Fruit fly (Drosophila melanogaster) whole organism, embryonic: ENCODE results near the gene alpha-Spec.

Experiments
- Abd-B ChIP-seq: fragments of 200-800 bp; sonication (Bioruptor generic); optimal IDR thresholded peaks from 2 replicates; lab custom pipeline; 2018; ENCODE audit warnings: missing biosample characterization, mild to moderate bottlenecking, missing genetic modification characterization, moderate library complexity
- BEAF-32 ChIP-seq: fragments of 200-800 bp; sonication (Bioruptor generic); optimal IDR thresholded peaks from 3 replicates; lab custom pipeline; 2017; ENCODE audit warnings: missing biosample characterization, missing genetic modification characterization, mild to moderate bottlenecking, moderate library complexity, missing genetic modification reagents
- CG11560 ChIP-seq: fragments of 200-800 bp; sonication (Bioruptor generic); IDR thresholded peaks from 3 replicates; pipeline ENCODE4 v1.3.6; 2022; ENCODE audit warnings: missing biosample characterization, missing genetic modification characterization
- CG12104 ChIP-seq: fragments of 200-800 bp; sonication (Bioruptor generic); optimal IDR thresholded peaks from 3 replicates; lab custom pipeline; 2016; ENCODE audit warnings: missing biosample characterization, missing genetic modification characterization
- CG14710 ChIP-seq: fragments of 200-800 bp; sonication (Bioruptor generic); optimal IDR thresholded peaks from 3 replicates; lab custom pipeline; 2019; ENCODE audit warnings: missing biosample characterization, mild to moderate bottlenecking, missing genetic modification characterization, moderate library complexity
- CG14860 ChIP-seq: fragments of 200-800 bp; sonication (Bioruptor generic); IDR thresholded peaks from 3 replicates; pipeline ENCODE4 v1.3.6; 2022; ENCODE audit warnings: missing biosample characterization, missing genetic modification characterization; ENCODE audit not compliant: partially characterized antibody
- CG15696 ChIP-seq: fragments of 200-800 bp; sonication (Bioruptor generic); optimal IDR thresholded peaks from 2 replicates; lab custom pipeline; 2019; ENCODE audit warnings: missing biosample characterization, mild to moderate bottlenecking, missing genetic modification characterization, moderate library complexity
- CG17612 ChIP-seq: fragments of 200-800 bp; sonication (Bioruptor generic); IDR thresholded peaks from 2 replicates; pipeline ENCODE4 v1.3.6; 2022; ENCODE audit warnings: missing biosample characterization, missing genetic modification characterization
- CG17829 ChIP-seq: fragments of 200-800 bp; optimal IDR thresholded peaks from 2 replicates; lab custom pipeline; 2019; ENCODE audit warnings: missing biosample characterization, mild to moderate bottlenecking, missing genetic modification characterization, moderate library complexity
- CG17912 ChIP-seq: fragments of 200-800 bp; sonication (Bioruptor generic); optimal IDR thresholded peaks from 2 replicates; lab custom pipeline; 2018; ENCODE audit warnings: missing biosample characterization, mild to moderate bottlenecking, missing genetic modification characterization
- CG18262 ChIP-seq: fragments of 200-800 bp; optimal IDR thresholded peaks from 3 replicates; lab custom pipeline; 2019; ENCODE audit warnings: missing biosample characterization, mild to moderate bottlenecking, missing genetic modification characterization, moderate library complexity
- CG18764 ChIP-seq: fragments of 200-800 bp; sonication (Bioruptor generic); optimal IDR thresholded peaks from 3 replicates; lab custom pipeline; 2016; ENCODE audit warnings: missing biosample characterization, missing genetic modification characterization
- CG30020 ChIP-seq: fragments of 200-800 bp; optimal IDR thresholded peaks from 2 replicates; lab custom pipeline; 2019; ENCODE audit warnings: missing biosample characterization, mild to moderate bottlenecking, missing genetic modification characterization, moderate library complexity
- CG30403 ChIP-seq: fragments of 200-800 bp; sonication (Bioruptor generic); optimal IDR thresholded peaks from 3 replicates; lab custom pipeline; 2016; ENCODE audit warnings: missing biosample characterization, missing genetic modification characterization
- CG34376 ChIP-seq: fragments of 200-800 bp; sonication (Bioruptor generic); optimal IDR thresholded peaks from 2 replicates; lab custom pipeline; 2018; ENCODE audit warnings: missing biosample characterization, mild to moderate bottlenecking, missing genetic modification characterization
- CG3995 ChIP-seq: fragments of 200-800 bp; sonication (Bioruptor generic); optimal IDR thresholded peaks from 3 replicates; lab custom pipeline; 2016; ENCODE audit warnings: missing biosample characterization, missing genetic modification characterization
- CG6791 ChIP-seq: fragments of 200-800 bp; sonication (Bioruptor generic); IDR thresholded peaks from 3 replicates; pipeline ENCODE4 v1.3.6; 2022; ENCODE audit warnings: missing biosample characterization, missing genetic modification characterization; ENCODE audit not compliant: partially characterized antibody
- CG6813 ChIP-seq: fragments of 200-800 bp; sonication (Bioruptor generic); optimal IDR thresholded peaks from 2 replicates; lab custom pipeline; 2017; ENCODE audit warnings: missing biosample characterization, missing genetic modification characterization, mild to moderate bottlenecking, moderate library complexity, missing genetic modification reagents
- CG8281 ChIP-seq: fragments of 200-800 bp; sonication (Bioruptor generic); optimal IDR thresholded peaks from 2 replicates; lab custom pipeline; 2018; ENCODE audit warnings: missing biosample characterization, mild to moderate bottlenecking, missing genetic modification characterization, moderate library complexity
- CG9437 ChIP-seq: fragments of 200-800 bp; sonication (Bioruptor generic); optimal IDR thresholded peaks from 2 replicates; lab custom pipeline; 2018; ENCODE audit warnings: missing biosample characterization, mild to moderate bottlenecking, missing genetic modification characterization
- Dp ChIP-seq: fragments of 200-800 bp; sonication (Bioruptor generic); optimal IDR thresholded peaks from 2 replicates; lab custom pipeline; 2018; ENCODE audit warnings: missing biosample characterization, mild to moderate bottlenecking, missing genetic modification characterization, moderate library complexity
- Elba2 ChIP-seq: fragments of 200-800 bp; sonication (Bioruptor generic); optimal IDR thresholded peaks from 3 replicates; lab custom pipeline; 2016; ENCODE audit warnings: missing biosample characterization, missing genetic modification characterization
- Ets65A ChIP-seq: fragments of 200-800 bp; sonication (Bioruptor generic); peaks from one replicate; lab custom pipeline; 2016; ENCODE audit warnings: missing biosample characterization, missing genetic modification characterization
- Fer1 ChIP-seq: fragments of 200-800 bp; sonication (Bioruptor generic); optimal IDR thresholded peaks from 2 replicates; lab custom pipeline; 2017; ENCODE audit warnings: missing biosample characterization, mild to moderate bottlenecking, missing genetic modification characterization
- Hsf ChIP-seq: fragments of 200-800 bp; sonication (Bioruptor generic); optimal IDR thresholded peaks from 3 replicates; lab custom pipeline; 2016; ENCODE audit warnings: missing biosample characterization, missing genetic modification characterization
- Lhr ChIP-seq: fragments of 200-800 bp; sonication (Bioruptor generic); optimal IDR thresholded peaks from 3 replicates; lab custom pipeline; 2017; ENCODE audit warnings: mild to moderate bottlenecking, missing biosample characterization, missing genetic modification reagents, missing genetic modification characterization
- MBD-R2 ChIP-seq: fragments of 200-800 bp; sonication (Bioruptor generic); IDR thresholded peaks from 2 replicates; pipeline ENCODE4 v1.3.6; 2022; ENCODE audit warnings: missing biosample characterization, missing genetic modification characterization
- Max ChIP-seq: fragments of 200-800 bp; sonication (Bioruptor generic); optimal IDR thresholded peaks from 2 replicates; lab custom pipeline; 2016; ENCODE audit warnings: missing biosample characterization, mild to moderate bottlenecking, missing genetic modification characterization
- NfI ChIP-seq: fragments of 200-800 bp; sonication (Bioruptor generic); optimal IDR thresholded peaks from 3 replicates; lab custom pipeline; 2018; ENCODE audit warnings: missing biosample characterization, mild to moderate bottlenecking, missing genetic modification characterization, moderate library complexity
- Side ChIP-seq: fragments of 200-800 bp; sonication (Bioruptor generic); optimal IDR thresholded peaks from 2 replicates; lab custom pipeline; 2016; ENCODE audit warnings: missing biosample characterization, missing genetic modification characterization
- abd-A ChIP-seq: fragments of 200-800 bp; sonication (Bioruptor generic); optimal IDR thresholded peaks from 3 replicates; lab custom pipeline; 2019; ENCODE audit warnings: missing biosample characterization, mild to moderate bottlenecking, missing genetic modification characterization, moderate library complexity
- amos ChIP-seq: fragments of 200-800 bp; sonication (Bioruptor generic); IDR thresholded peaks from 2 replicates; pipeline ENCODE4 v1.3.6; 2022; ENCODE audit warnings: missing biosample characterization, missing genetic modification characterization; ENCODE audit not compliant: partially characterized antibody
- chinmo ChIP-seq: fragments of 200-800 bp; sonication (Bioruptor generic); IDR thresholded peaks from 4 replicates; pipeline ENCODE4 v1.3.6; 2022; ENCODE audit warnings: missing biosample characterization, missing genetic modification characterization; ENCODE audit not compliant: partially characterized antibody
- corto ChIP-seq: fragments of 200-800 bp; sonication (Bioruptor generic); optimal IDR thresholded peaks from 2 replicates; lab custom pipeline; 2016; ENCODE audit warnings: missing biosample characterization, mild to moderate bottlenecking, missing genetic modification characterization, moderate library complexity
- dmrt11E ChIP-seq: fragments of 200-800 bp; sonication (Bioruptor generic); optimal IDR thresholded peaks from 3 replicates; lab custom pipeline; 2018; ENCODE audit warnings: missing biosample characterization, mild to moderate bottlenecking, missing genetic modification characterization, moderate library complexity
- exex ChIP-seq: fragments of 200-800 bp; sonication (Bioruptor generic); optimal IDR thresholded peaks from 4 replicates; lab custom pipeline; 2018; ENCODE audit warnings: missing biosample characterization, mild to moderate bottlenecking, missing genetic modification characterization, moderate library complexity
- grau ChIP-seq: fragments of 200-800 bp; optimal IDR thresholded peaks from 3 replicates; lab custom pipeline; 2019; ENCODE audit warnings: missing biosample characterization, mild to moderate bottlenecking, missing genetic modification characterization, moderate library complexity
- lbe ChIP-seq: fragments of 200-800 bp; sonication (Bioruptor generic); optimal IDR thresholded peaks from 2 replicates; lab custom pipeline; 2016; ENCODE audit warnings: missing biosample characterization, mild to moderate bottlenecking, missing genetic modification characterization
- lola ChIP-seq, 3 experiments: fragments of >200 bp in 2 of 3; fragments of 200-800 bp in 1 of 3; sonication (Bioruptor generic) in 1 of 3; optimal IDR thresholded peaks; 2 replicates each; lab custom pipeline; 2017 to 2019; ENCODE audit warnings: missing biosample characterization in 3 of 3, missing genetic modification characterization in 3 of 3, mild to moderate bottlenecking in 1 of 3, moderate library complexity in 1 of 3
- mld ChIP-seq: fragments of 200-800 bp; sonication (Bioruptor generic); IDR thresholded peaks from 3 replicates; pipeline ENCODE4 v1.3.6; 2022; ENCODE audit warnings: missing biosample characterization, missing genetic modification characterization; ENCODE audit not compliant: partially characterized antibody
- nerfin-1 ChIP-seq: fragments of 200-800 bp; sonication (Bioruptor generic); optimal IDR thresholded peaks from 3 replicates; lab custom pipeline; 2019; ENCODE audit warnings: missing biosample characterization, mild to moderate bottlenecking, missing genetic modification characterization, moderate library complexity
- nmo ChIP-seq: fragments of 200-800 bp; sonication (Bioruptor generic); optimal IDR thresholded peaks from 2 replicates; lab custom pipeline; 2018; ENCODE audit warnings: missing biosample characterization, mild to moderate bottlenecking, missing genetic modification characterization, moderate library complexity
- pho ChIP-seq: fragments of 200-800 bp; sonication (Bioruptor generic); optimal IDR thresholded peaks from 2 replicates; lab custom pipeline; 2016; ENCODE audit warnings: missing biosample characterization, missing genetic modification characterization
- phol ChIP-seq: fragments of 200-800 bp; sonication (Bioruptor generic); optimal IDR thresholded peaks from 3 replicates; lab custom pipeline; 2018; ENCODE audit warnings: missing biosample characterization, mild to moderate bottlenecking, missing genetic modification characterization, moderate library complexity
- pzg ChIP-seq: fragments of 200-800 bp; sonication (Bioruptor generic); optimal IDR thresholded peaks from 3 replicates; lab custom pipeline; 2018; ENCODE audit warnings: missing biosample characterization, mild to moderate bottlenecking, missing genetic modification characterization, moderate library complexity
- row ChIP-seq: fragments of 200-800 bp; sonication (Bioruptor generic); IDR thresholded peaks from 3 replicates; pipeline ENCODE4 v1.3.6; 2022; ENCODE audit warnings: missing biosample characterization, missing genetic modification characterization
- sens ChIP-seq: fragments of 200-800 bp; sonication (Bioruptor generic); peaks from one replicate; lab custom pipeline; 2016; ENCODE audit warnings: missing biosample characterization, missing genetic modification characterization
- stwl ChIP-seq: fragments of 200-800 bp; sonication (Bioruptor generic); optimal IDR thresholded peaks from 3 replicates; lab custom pipeline; 2018; ENCODE audit warnings: missing biosample characterization, mild to moderate bottlenecking, missing genetic modification characterization, moderate library complexity
- sug ChIP-seq: fragments of 200-800 bp; optimal IDR thresholded peaks from 2 replicates; lab custom pipeline; 2019; ENCODE audit warnings: missing biosample characterization, mild to moderate bottlenecking, missing genetic modification characterization, moderate library complexity

alpha-Spec gene

dm6 chr3L:1802802-1803201, 7.7 kb upstream of the alpha-Spec start, which contains the start of the genes JTBR and CG42676 (continued):
- TF ChIP-seq BEAF-32 (GFP tag; lab: Kevin White, UChicago) = peak; percentile 34
- TF ChIP-seq chinmo (GFP tag; lab: Robert Waterston, UW) = no peak
- TF ChIP-seq Hsf (GFP tag; lab: Kevin White, UChicago) = peak; percentile 5
- TF ChIP-seq CG9437 = peak; percentile 29
- TF ChIP-seq CG6813 (GFP tag; lab: Kevin White, UChicago) = no peak
- TF ChIP-seq MBD-R2 (GFP tag; lab: Robert Waterston, UW) = peak; percentile 82; the same call in 1 of the 2 replicates
- peak; percentile 33 for TF ChIP-seq Max (GFP tag; lab: Kevin White, UChicago)
- TF ChIP-seq corto (GFP tag; lab: Kevin White, UChicago) = no peak
- TF ChIP-seq lbe (GFP tag; lab: Kevin White, UChicago) = no peak
- peak; percentile 54 for TF ChIP-seq nmo
- peak; percentile 27 for TF ChIP-seq Dp (GFP tag; lab: Kevin White, UChicago)
- no peak for TF ChIP-seq CG18262 (tag; lab: Kevin White, UChicago)
- TF ChIP-seq NfI (GFP tag; lab: Kevin White, UChicago) = no peak
- peak; percentile 35 for TF ChIP-seq Fer1 (GFP tag; lab: Kevin White, UChicago)
- TF ChIP-seq CG30403 (GFP tag; lab: Kevin White, UChicago) = peak; percentile 8
- peak; percentile 93 for TF ChIP-seq CG14710
- TF ChIP-seq CG17829 (tag; lab: Kevin White, UChicago) = peak; percentile 35
- TF ChIP-seq grau (tag; lab: Kevin White, UChicago) = peak; percentile 29
- TF ChIP-seq lola (GFP tag; optimal IDR thresholded peaks at IDR 0.05; lab: Kevin White, UChicago) = peak in 1 of 3 experiments; percentile 35
- TF ChIP-seq CG18764 (GFP tag; lab: Kevin White, UChicago) = no peak
- TF ChIP-seq CG8281 (tag; lab: Kevin White, UChicago) = no peak
- no peak for TF ChIP-seq CG6791 (GFP tag; lab: Robert Waterston, UW)
- no peak for TF ChIP-seq pho (GFP tag; lab: Kevin White, UChicago)
- TF ChIP-seq abd-A (tag; lab: Kevin White, UChicago) = no peak
- peak; percentile 24 for TF ChIP-seq nerfin-1 (tag; lab: Kevin White, UChicago)
- TF ChIP-seq Ets65A (GFP tag; lab: Kevin White, UChicago) = no peak
- TF ChIP-seq CG17912 = no peak
- TF ChIP-seq CG11560 = no peak
- peak; percentile 71 for TF ChIP-seq sens (GFP tag; lab: Kevin White, UChicago)
- TF ChIP-seq Elba2 (GFP tag; lab: Kevin White, UChicago) = peak; percentile 57
- peak; percentile 52 for TF ChIP-seq Side (GFP tag; lab: Kevin White, UChicago)
- no peak for TF ChIP-seq mld (GFP tag; lab: Robert Waterston, UW)
- TF ChIP-seq CG12104 (GFP tag; lab: Kevin White, UChicago) = peak; percentile 19
- TF ChIP-seq amos (GFP tag; lab: Robert Waterston, UW) = peak; percentile 42; the same call in 1 of the 2 replicates
- peak; percentile 3 for TF ChIP-seq dmrt11E (tag; lab: Kevin White, UChicago)
- TF ChIP-seq CG30020 (tag; lab: Kevin White, UChicago) = peak; percentile 25
- TF ChIP-seq row = peak; percentile 87
- TF ChIP-seq stwl (tag; lab: Kevin White, UChicago) = peak; percentile 75
- TF ChIP-seq CG3995 = peak; percentile 2
- TF ChIP-seq phol (tag; lab: Kevin White, UChicago) = peak; percentile 49
- TF ChIP-seq pzg (GFP tag; lab: Kevin White, UChicago) = peak; percentile 65
- no peak for TF ChIP-seq CG17612 (GFP tag; lab: Robert Waterston, UW)
- peak; percentile 75 for TF ChIP-seq Lhr (GFP tag; lab: Kevin White, UChicago)
- TF ChIP-seq exex = peak; percentile 36
- TF ChIP-seq Abd-B (GFP tag; lab: Kevin White, UChicago) = peak; percentile 42
- TF ChIP-seq CG15696 (tag; lab: Kevin White, UChicago) = peak; percentile 22
- peak; percentile 29 for TF ChIP-seq CG34376 (GFP tag; lab: Kevin White, UChicago)
- 0 out of 3 replicates have a peak, but pooled peaks have one; percentile 7 for TF ChIP-seq CG14860 (GFP tag; lab: Robert Waterston, UW)
- no peak for TF ChIP-seq sug (tag; lab: Kevin White, UChicago)
